Fruit fly (Drosophila melanogaster) whole organism, embryonic: Measurements from ENCODE around the gene awd.

ENCODE experiments used
- Ada2b ChIP-seq: fragments of 200-800 bp; sonication (Bioruptor generic); IDR thresholded peaks from 2 replicates; pipeline ENCODE4 v1.3.6; 2022; ENCODE audit warnings: missing biosample characterization, missing genetic modification characterization
- B-H1 ChIP-seq: fragments of 200-800 bp; sonication (Bioruptor generic); IDR thresholded peaks from 3 replicates; pipeline ENCODE4 v1.3.6; 2022; ENCODE audit warnings: missing biosample characterization, missing genetic modification characterization
- BEAF-32 ChIP-seq: fragments of 200-800 bp; sonication (Bioruptor generic); optimal IDR thresholded peaks from 3 replicates; lab custom pipeline; 2017; ENCODE audit warnings: missing biosample characterization, missing genetic modification characterization, mild to moderate bottlenecking, moderate library complexity, missing genetic modification reagents
- Bgb ChIP-seq: fragments of 200-800 bp; sonication (Bioruptor generic); IDR thresholded peaks from 2 replicates; pipeline ENCODE4 v1.3.6; 2022; ENCODE audit warnings: missing biosample characterization, missing genetic modification characterization; ENCODE audit not compliant: partially characterized antibody
- CG10431 ChIP-seq: fragments of 200-800 bp; sonication (Bioruptor generic); optimal IDR thresholded peaks from 3 replicates; lab custom pipeline; 2018; ENCODE audit warnings: missing biosample characterization, mild to moderate bottlenecking, missing genetic modification characterization
- CG10565 ChIP-seq: fragments of 200-800 bp; sonication (Bioruptor generic); optimal IDR thresholded peaks from 3 replicates; lab custom pipeline; 2016; ENCODE audit warnings: missing biosample characterization, mild to moderate bottlenecking, missing genetic modification characterization
- CG12104 ChIP-seq: fragments of 200-800 bp; sonication (Bioruptor generic); optimal IDR thresholded peaks from 3 replicates; lab custom pipeline; 2016; ENCODE audit warnings: missing biosample characterization, missing genetic modification characterization
- CG15269 ChIP-seq: fragments of 200-800 bp; sonication (Bioruptor generic); optimal IDR thresholded peaks from 2 replicates; lab custom pipeline; 2018; ENCODE audit warnings: missing biosample characterization, mild to moderate bottlenecking, missing genetic modification characterization, moderate library complexity
- CG16813 ChIP-seq: fragments of 200-800 bp; sonication (Bioruptor generic); IDR thresholded peaks from 3 replicates; pipeline ENCODE4 v1.3.6; 2022; ENCODE audit warnings: missing biosample characterization, missing genetic modification characterization; ENCODE audit not compliant: partially characterized antibody
- CG17359 ChIP-seq: fragments of 200-800 bp; sonication (Bioruptor generic); optimal IDR thresholded peaks from 3 replicates; lab custom pipeline; 2018; ENCODE audit warnings: missing biosample characterization, mild to moderate bottlenecking, missing genetic modification characterization, moderate library complexity
- CG17802 ChIP-seq: fragments of 200-800 bp; sonication (Bioruptor generic); optimal IDR thresholded peaks from 2 replicates; lab custom pipeline; 2018; ENCODE audit warnings: missing biosample characterization, mild to moderate bottlenecking, missing genetic modification characterization, moderate library complexity
- CG18599 ChIP-seq: fragments of 200-800 bp; sonication (Bioruptor generic); optimal IDR thresholded peaks from 3 replicates; lab custom pipeline; 2017; ENCODE audit warnings: missing biosample characterization, missing genetic modification characterization, mild to moderate bottlenecking, moderate library complexity, missing genetic modification reagents
- CG2120 ChIP-seq: fragments of 200-800 bp; sonication (Bioruptor generic); optimal IDR thresholded peaks from 3 replicates; lab custom pipeline; 2016; ENCODE audit warnings: missing biosample characterization, missing genetic modification characterization
- CG33213 ChIP-seq: fragments of 200-800 bp; sonication (Bioruptor generic); optimal IDR thresholded peaks from 3 replicates; lab custom pipeline; 2016; ENCODE audit warnings: missing biosample characterization, missing genetic modification characterization
- CG6813 ChIP-seq: fragments of 200-800 bp; sonication (Bioruptor generic); optimal IDR thresholded peaks from 2 replicates; lab custom pipeline; 2017; ENCODE audit warnings: missing biosample characterization, missing genetic modification characterization, mild to moderate bottlenecking, moderate library complexity, missing genetic modification reagents
- CG8089 ChIP-seq: fragments of 200-800 bp; sonication (Bioruptor generic); optimal IDR thresholded peaks from 3 replicates; lab custom pipeline; 2016; ENCODE audit warnings: missing biosample characterization, missing genetic modification characterization
- CG9797 ChIP-seq: fragments of 200-800 bp; sonication (Bioruptor generic); optimal IDR thresholded peaks from 3 replicates; lab custom pipeline; 2018; ENCODE audit warnings: missing biosample characterization, mild to moderate bottlenecking, missing genetic modification characterization
- Doc3 ChIP-seq: fragments of 200-800 bp; sonication (Bioruptor generic); IDR thresholded peaks from 3 replicates; pipeline ENCODE4 v1.3.6; 2022; ENCODE audit warnings: missing biosample characterization, missing genetic modification characterization; ENCODE audit not compliant: partially characterized antibody
- Ets97D ChIP-seq: fragments of 200-800 bp; sonication (Bioruptor generic); optimal IDR thresholded peaks from 3 replicates; lab custom pipeline; 2016; ENCODE audit warnings: missing biosample characterization, missing genetic modification characterization
- Gug ChIP-seq: fragments of 200-800 bp; sonication (Bioruptor generic); IDR thresholded peaks from 4 replicates; pipeline ENCODE4 v1.3.6; 2022; ENCODE audit warnings: missing biosample characterization, missing genetic modification characterization
- Max ChIP-seq: fragments of 200-800 bp; sonication (Bioruptor generic); optimal IDR thresholded peaks from 2 replicates; lab custom pipeline; 2016; ENCODE audit warnings: missing biosample characterization, mild to moderate bottlenecking, missing genetic modification characterization
- Med ChIP-seq: fragments of 200-800 bp; sonication (Bioruptor generic); peaks from one replicate; lab custom pipeline; 2016; ENCODE audit warnings: missing biosample characterization, missing genetic modification characterization, mild to moderate bottlenecking, inconsistent platforms, moderate library complexity
- Opbp ChIP-seq: fragments of 200-800 bp; sonication (Bioruptor generic); IDR thresholded peaks from 3 replicates; pipeline ENCODE4 v1.3.6; 2022; ENCODE audit warnings: missing biosample characterization, missing genetic modification characterization; ENCODE audit not compliant: partially characterized antibody
- Sry-β ChIP-seq: fragments of 200-800 bp; sonication (Bioruptor generic); optimal IDR thresholded peaks from 2 replicates; lab custom pipeline; 2018; ENCODE audit warnings: missing biosample characterization, mild to moderate bottlenecking, missing genetic modification characterization, moderate library complexity
- Sry-δ ChIP-seq: fragments of 200-800 bp; sonication (Bioruptor generic); optimal IDR thresholded peaks from 2 replicates; lab custom pipeline; 2016; ENCODE audit warnings: missing biosample characterization, missing genetic modification characterization
- Stat92E ChIP-seq, 3 experiments: fragments of >200 bp in 2 of 3; fragments of 200-800 bp in 1 of 3; sonication (Bioruptor generic) in 1 of 3; optimal IDR thresholded peaks; 2 replicates each; lab custom pipeline; 2017 to 2019; ENCODE audit warnings: missing biosample characterization in 3 of 3, missing genetic modification characterization in 3 of 3, mild to moderate bottlenecking in 1 of 3, moderate library complexity in 1 of 3
- amos ChIP-seq: fragments of 200-800 bp; sonication (Bioruptor generic); IDR thresholded peaks from 2 replicates; pipeline ENCODE4 v1.3.6; 2022; ENCODE audit warnings: missing biosample characterization, missing genetic modification characterization; ENCODE audit not compliant: partially characterized antibody
- dati ChIP-seq: fragments of 200-800 bp; sonication (Bioruptor generic); IDR thresholded peaks from 2 replicates; pipeline ENCODE4 v1.3.6; 2022; ENCODE audit warnings: missing biosample characterization, missing genetic modification characterization
- emc ChIP-seq: fragments of 200-800 bp; sonication (Bioruptor generic); optimal IDR thresholded peaks from 2 replicates; lab custom pipeline; 2016; ENCODE audit warnings: missing biosample characterization, missing genetic modification characterization
- ems ChIP-seq: fragments of 200-800 bp; sonication (Bioruptor generic); optimal IDR thresholded peaks from 3 replicates; lab custom pipeline; 2016; ENCODE audit warnings: missing biosample characterization, missing genetic modification characterization
- eve ChIP-seq, 2 experiments: fragments of >200 bp; optimal IDR thresholded peaks; 2 replicates each; lab custom pipeline; 2017; ENCODE audit warnings: missing biosample characterization in 2 of 2, missing genetic modification characterization in 2 of 2
- gem ChIP-seq: fragments of 200-800 bp; sonication (Bioruptor generic); optimal IDR thresholded peaks from 2 replicates; lab custom pipeline; 2019; ENCODE audit warnings: missing biosample characterization, mild to moderate bottlenecking, missing genetic modification characterization, moderate library complexity
- ham ChIP-seq: fragments of 200-800 bp; sonication (Bioruptor generic); IDR thresholded peaks from 2 replicates; pipeline ENCODE4 v1.3.6; 2022; ENCODE audit warnings: missing biosample characterization, missing genetic modification characterization
- her ChIP-seq: fragments of 200-800 bp; sonication (Bioruptor generic); optimal IDR thresholded peaks from 2 replicates; lab custom pipeline; 2016; ENCODE audit warnings: missing biosample characterization, missing genetic modification characterization
- klu ChIP-seq: fragments of 200-800 bp; sonication (Bioruptor generic); IDR thresholded peaks from 2 replicates; pipeline ENCODE4 v1.3.6; 2022; ENCODE audit warnings: missing biosample characterization, missing genetic modification characterization
- lilli ChIP-seq: fragments of 200-800 bp; sonication (Bioruptor generic); optimal IDR thresholded peaks from 3 replicates; lab custom pipeline; 2016; ENCODE audit warnings: missing biosample characterization, missing genetic modification characterization
- lola ChIP-seq, 3 experiments: fragments of >200 bp in 2 of 3; fragments of 200-800 bp in 1 of 3; sonication (Bioruptor generic) in 1 of 3; optimal IDR thresholded peaks; 2 replicates each; lab custom pipeline; 2017 to 2019; ENCODE audit warnings: missing biosample characterization in 3 of 3, missing genetic modification characterization in 3 of 3, mild to moderate bottlenecking in 1 of 3, moderate library complexity in 1 of 3
- nau ChIP-seq: fragments of 200-800 bp; sonication (Bioruptor generic); optimal IDR thresholded peaks from 3 replicates; lab custom pipeline; 2017; ENCODE audit warnings: missing biosample characterization, mild to moderate bottlenecking, missing genetic modification characterization, missing genetic modification reagents
- org-1 ChIP-seq: fragments of 200-800 bp; sonication (Bioruptor generic); optimal IDR thresholded peaks from 2 replicates; lab custom pipeline; 2017; ENCODE audit warnings: missing biosample characterization, missing genetic modification characterization
- phol ChIP-seq: fragments of 200-800 bp; sonication (Bioruptor generic); optimal IDR thresholded peaks from 3 replicates; lab custom pipeline; 2018; ENCODE audit warnings: missing biosample characterization, mild to moderate bottlenecking, missing genetic modification characterization, moderate library complexity
- pzg ChIP-seq: fragments of 200-800 bp; sonication (Bioruptor generic); optimal IDR thresholded peaks from 3 replicates; lab custom pipeline; 2018; ENCODE audit warnings: missing biosample characterization, mild to moderate bottlenecking, missing genetic modification characterization, moderate library complexity
- sens ChIP-seq: fragments of 200-800 bp; sonication (Bioruptor generic); peaks from one replicate; lab custom pipeline; 2016; ENCODE audit warnings: missing biosample characterization, missing genetic modification characterization
- ssp ChIP-seq: fragments of 200-800 bp; sonication (Bioruptor generic); IDR thresholded peaks from 2 replicates; pipeline ENCODE4 v1.3.6; 2022; ENCODE audit warnings: missing biosample characterization, missing genetic modification characterization
- stc ChIP-seq: fragments of 200-800 bp; sonication (Bioruptor generic); IDR thresholded peaks from 2 replicates; pipeline ENCODE4 v1.3.6; 2022; ENCODE audit warnings: missing biosample characterization, missing genetic modification characterization
- sug ChIP-seq: fragments of 200-800 bp; optimal IDR thresholded peaks from 2 replicates; lab custom pipeline; 2019; ENCODE audit warnings: missing biosample characterization, mild to moderate bottlenecking, missing genetic modification characterization, moderate library complexity
- tna ChIP-seq: fragments of 200-800 bp; sonication (Bioruptor generic); IDR thresholded peaks from 2 replicates; pipeline ENCODE4 v1.3.6; 2022; ENCODE audit warnings: missing biosample characterization, missing genetic modification characterization; ENCODE audit not compliant: partially characterized antibody
- ttk ChIP-seq: fragments of 200-800 bp; sonication (Bioruptor generic); IDR thresholded peaks from 2 replicates; pipeline ENCODE4 v2.1.2; 2022; ENCODE audit warnings: missing biosample characterization, missing genetic modification characterization
- unc-4 ChIP-seq: fragments of 200-800 bp; sonication (Bioruptor generic); IDR thresholded peaks from 2 replicates; pipeline ENCODE4 v1.3.6; 2022; ENCODE audit warnings: missing biosample characterization, missing genetic modification characterization; ENCODE audit not compliant: partially characterized antibody
- vvl ChIP-seq: fragments of 200-800 bp; sonication (Bioruptor generic); IDR thresholded peaks from 2 replicates; pipeline ENCODE4 v1.3.6; 2022; ENCODE audit warnings: missing biosample characterization, missing genetic modification characterization

The awd gene

DNA sequence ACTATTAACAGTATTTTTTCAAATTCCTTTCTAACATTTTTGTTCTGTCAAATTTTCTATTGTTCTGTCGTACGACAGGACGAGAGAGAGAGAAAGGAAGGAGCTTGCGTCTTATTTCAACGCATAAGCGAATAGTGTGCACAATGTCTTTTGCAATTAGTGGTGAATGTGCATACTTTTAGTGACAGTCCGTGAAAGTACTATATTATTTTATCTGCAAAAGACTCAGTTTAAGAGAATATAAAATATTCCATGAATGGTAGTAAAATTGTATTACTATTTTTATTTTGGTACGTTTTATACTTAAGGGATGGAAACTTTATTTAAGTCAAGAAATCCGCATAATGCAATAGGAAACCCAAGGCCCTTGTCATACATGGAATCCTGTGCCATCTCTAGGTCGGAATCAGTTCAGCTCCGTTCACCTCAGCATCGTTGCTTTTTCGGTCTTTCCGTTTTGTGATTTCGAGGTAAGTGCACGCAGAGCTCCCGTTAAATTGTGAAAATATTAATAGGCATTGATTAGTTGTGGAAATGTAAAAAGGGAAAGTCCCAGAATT lies 7.7 kb downstream of the awd start, which contains the start of gene eEF1alpha2 (continued):
- TF ChIP-seq CG17802 (tag; lab: Kevin White, UChicago) (peak; percentile 95), her (GFP tag; lab: Kevin White, UChicago) (no peak), CG18599 (GFP tag; lab: Kevin White, UChicago) (no peak), sens (GFP tag; lab: Kevin White, UChicago) (peak; percentile 49), CG17359 (tag; lab: Kevin White, UChicago) (no peak), nau (no peak), Gug (GFP tag; lab: Robert Waterston, UW) (no peak), Sry-δ (GFP tag; lab: Kevin White, UChicago) (peak; percentile 66), lilli (GFP tag; lab: Kevin White, UChicago) (no peak), Opbp (GFP tag; lab: Robert Waterston, UW) (no peak), CG8089 (GFP tag; lab: Kevin White, UChicago) (no peak), CG6813 (no peak), Med (GFP tag; lab: Kevin White, UChicago) (peak; percentile 56), CG9797 (no peak), B-H1 (no peak), lola (GFP tag; optimal IDR thresholded peaks at IDR 0.05; lab: Kevin White, UChicago) (peak in 1 of 3 experiments; percentile 10), Max (GFP tag; lab: Kevin White, UChicago) (peak; percentile 2), emc (GFP tag; lab: Kevin White, UChicago) (no peak), sug (no peak), tna (no peak), CG10431 (GFP tag; lab: Kevin White, UChicago) (peak; percentile 94), CG12104 (GFP tag; lab: Kevin White, UChicago) (no peak), ham (GFP tag; lab: Robert Waterston, UW) (no peak), eve (GFP tag; optimal IDR thresholded peaks at IDR 0.05; lab: Kevin White, UChicago) (no peak), vvl (no peak), klu (no peak), CG10565 (no peak), CG15269 (tag; lab: Kevin White, UChicago) (no peak), Ada2b (GFP tag; lab: Robert Waterston, UW) (no peak), stc (GFP tag; lab: Robert Waterston, UW) (no peak), Sry-β (GFP tag; lab: Kevin White, UChicago) (peak; percentile 31), BEAF-32 (GFP tag; lab: Kevin White, UChicago) (peak; percentile 47), gem (no peak), Bgb (GFP tag; lab: Robert Waterston, UW) (0 out of 2 replicates have a peak, but pooled peaks have one; percentile 30), Stat92E (GFP tag; optimal IDR thresholded peaks at IDR 0.05; lab: Kevin White, UChicago) (no peak), CG2120 (GFP tag; lab: Kevin White, UChicago) (peak; percentile 14), ems (GFP tag; lab: Kevin White, UChicago) (no peak), CG16813 (0 out of 3 replicates have a peak, but pooled peaks have one; percentile 22), pzg (peak; percentile 12), phol (no peak), CG33213 (GFP tag; lab: Kevin White, UChicago) (no peak), amos (0 out of 2 replicates have a peak, but pooled peaks have one; percentile 17), ssp (GFP tag; lab: Robert Waterston, UW) (peak; percentile 33; the same call in 1 of the 2 replicates), org-1 (GFP tag; lab: Kevin White, UChicago) (no peak), Doc3 (GFP tag; lab: Robert Waterston, UW) (0 out of 3 replicates have a peak, but pooled peaks have one; percentile 11), ttk (no peak), unc-4 (GFP tag; lab: Robert Waterston, UW) (0 out of 2 replicates have a peak, but pooled peaks have one; percentile 33), dati (GFP tag; lab: Robert Waterston, UW) (no peak), Ets97D (peak; percentile 46)
